Worm (Caenorhabditis elegans) whole organism, young adult: ENCODE results near the gene spr-3.

Experiments used
- B0035.1 ChIP-seq: sonication (generic microtip); optimal IDR thresholded peaks from 2 replicates; lab custom pipeline; 2016; ENCODE audit warnings: missing genetic modification characterization, mild to moderate bottlenecking, missing compliant biosample characterization, missing genotype, missing genetic modification reagents
- B0261.1 ChIP-seq: sonication (generic microtip); optimal IDR thresholded peaks from 2 replicates; lab custom pipeline; 2016; ENCODE audit warnings: mild to moderate bottlenecking, missing genetic modification characterization, moderate library complexity, missing compliant biosample characterization
- B0336.3 ChIP-seq: fragments of 200-800 bp; sonication (Bioruptor generic); IDR thresholded peaks from 2 replicates; pipeline ENCODE4 v1.3.6; 2022; ENCODE audit warnings: missing genetic modification characterization, missing compliant biosample characterization
- F23B12.7 ChIP-seq: sonication (generic microtip); optimal IDR thresholded peaks from 2 replicates; lab custom pipeline; 2017; ENCODE audit warnings: missing genetic modification characterization, mild to moderate bottlenecking, missing compliant biosample characterization, antibody characterized with exemption, moderate library complexity; ENCODE audit not compliant: insufficient read depth
- F33H1.4 ChIP-seq: fragments of 200-800 bp; sonication (Bioruptor generic); IDR thresholded peaks from 2 replicates; pipeline ENCODE4 v1.3.6; 2022; ENCODE audit warnings: missing genetic modification reagents, missing genetic modification characterization, missing compliant biosample characterization
- F49E8.2 ChIP-seq: sonication (generic microtip); optimal IDR thresholded peaks from 3 replicates; lab custom pipeline; 2017; ENCODE audit warnings: missing genetic modification characterization, mild to moderate bottlenecking, missing compliant biosample characterization, antibody characterized with exemption, moderate library complexity; ENCODE audit not compliant: insufficient read depth
- F55B11.4 ChIP-seq: sonication (generic microtip); optimal IDR thresholded peaks from 2 replicates; lab custom pipeline; 2016; ENCODE audit warnings: missing compliant biosample characterization, missing genetic modification characterization, borderline replicate concordance; ENCODE audit not compliant: insufficient read depth
- F57A8.1 ChIP-seq: fragments of 200-800 bp; sonication (Bioruptor generic); optimal IDR thresholded peaks from 2 replicates; lab custom pipeline; 2018; ENCODE audit warnings: mild to moderate bottlenecking, missing genetic modification characterization, moderate library complexity, missing compliant biosample characterization
- F57C9.4 ChIP-seq: sonication (generic microtip); optimal IDR thresholded peaks from 2 replicates; lab custom pipeline; 2017; ENCODE audit warnings: mild to moderate bottlenecking, missing genetic modification characterization, missing compliant biosample characterization
- K12H6.12 ChIP-seq: fragments of 200-800 bp; sonication (Bioruptor generic); optimal IDR thresholded peaks from 2 replicates; lab custom pipeline; 2018; ENCODE audit warnings: mild to moderate bottlenecking, missing genetic modification characterization, missing compliant biosample characterization
- T07F8.4 ChIP-seq: sonication (generic microtip); optimal IDR thresholded peaks from 2 replicates; lab custom pipeline; 2016; ENCODE audit warnings: mild to moderate bottlenecking, missing genetic modification characterization, moderate library complexity, missing compliant biosample characterization
- ama-1 ChIP-seq, 3 experiments: fragments of 150-350 bp in 1 of 3; sonication (generic microtip) in 2 of 3; optimal IDR thresholded peaks; 2 replicates each; lab custom pipeline; 2014 to 2018; ENCODE audit warnings: missing biosample characterization in 2 of 3, missing genetic modification characterization in 2 of 3, missing genetic modification reagents in 2 of 3
- aptf-3 ChIP-seq: fragments of 200-800 bp; sonication (Bioruptor generic); IDR thresholded peaks from 2 replicates; pipeline ENCODE4 v1.3.6; 2022; ENCODE audit warnings: missing genetic modification characterization, missing compliant biosample characterization
- cebp-1 ChIP-seq, 2 experiments: fragments of 200-800 bp in 1 of 2; sonication (Bioruptor generic) in 1 of 2; sonication (generic microtip) in 1 of 2; IDR thresholded peaks in 1 of 2; optimal IDR thresholded peaks in 1 of 2; 2 replicates each; pipeline versions ENCODE4 v1.3.6 to Lab custom; 2017 to 2022; ENCODE audit warnings: missing compliant biosample characterization in 2 of 2, missing genetic modification characterization in 2 of 2, mild to moderate bottlenecking in 1 of 2, missing genetic modification reagents in 1 of 2, moderate library complexity in 1 of 2
- ceh-58 ChIP-seq: fragments of 200-800 bp; sonication (Bioruptor generic); IDR thresholded peaks from 2 replicates; pipeline ENCODE4 v1.3.6; 2022; ENCODE audit warnings: missing genetic modification characterization, missing compliant biosample characterization
- die-1 ChIP-seq: sonication (generic microtip); optimal IDR thresholded peaks from 2 replicates; lab custom pipeline; 2016; ENCODE audit warnings: missing genotype, mild to moderate bottlenecking, missing genetic modification characterization, missing compliant biosample characterization
- dpff-1 ChIP-seq: sonication (generic microtip); optimal IDR thresholded peaks from 2 replicates; lab custom pipeline; 2017; ENCODE audit warnings: mild to moderate bottlenecking, missing genetic modification characterization, missing compliant biosample characterization
- dpl-1 ChIP-seq: fragments of 150-350 bp; optimal IDR thresholded peaks from 2 replicates; lab custom pipeline; 2014; ENCODE audit warnings: missing biosample characterization, missing genetic modification reagents, missing genetic modification characterization
- egl-18 ChIP-seq: fragments of 200-800 bp; sonication (Bioruptor generic); IDR thresholded peaks from 2 replicates; pipeline ENCODE4 v1.3.6; 2022; ENCODE audit warnings: missing genetic modification reagents, missing genetic modification characterization, missing compliant biosample characterization
- egrh-3 ChIP-seq: fragments of 200-800 bp; sonication (Bioruptor generic); IDR thresholded peaks from 2 replicates; pipeline ENCODE4 v1.3.6; 2022; ENCODE audit warnings: missing genetic modification reagents, missing genetic modification characterization, missing compliant biosample characterization
- ets-4 ChIP-seq: fragments of 200-800 bp; sonication (Bioruptor generic); optimal IDR thresholded peaks from 2 replicates; lab custom pipeline; 2018; ENCODE audit warnings: mild to moderate bottlenecking, missing genetic modification characterization, missing compliant biosample characterization
- fkh-3 ChIP-seq: sonication (generic microtip); optimal IDR thresholded peaks from 2 replicates; lab custom pipeline; 2016; ENCODE audit warnings: mild to moderate bottlenecking, missing genetic modification characterization, missing compliant biosample characterization
- lin-35 ChIP-seq, 3 experiments: fragments of 150-350 bp in 2 of 3; sonication (generic microtip) in 1 of 3; optimal IDR thresholded peaks; 2 replicates each; lab custom pipeline; 2014 to 2018; ENCODE audit warnings: missing biosample characterization in 3 of 3, missing genetic modification characterization in 3 of 3, missing genetic modification reagents in 3 of 3
- lir-1 ChIP-seq: fragments of 200-800 bp; sonication (Bioruptor generic); conservative IDR thresholded peaks from 2 replicates; pipeline ENCODE4 v1.3.6; 2022; ENCODE audit warnings: missing genetic modification reagents, missing genetic modification characterization, missing compliant biosample characterization
- mel-28 ChIP-seq: sonication (generic microtip); optimal IDR thresholded peaks from 2 replicates; lab custom pipeline; 2016; ENCODE audit warnings: borderline replicate concordance, mild to moderate bottlenecking, missing genetic modification characterization, missing compliant biosample characterization
- nhr-80 ChIP-seq: sonication (generic microtip); optimal IDR thresholded peaks from 2 replicates; lab custom pipeline; 2016; ENCODE audit warnings: missing genetic modification characterization, missing compliant biosample characterization
- repo-1 ChIP-seq: sonication (generic microtip); optimal IDR thresholded peaks from 2 replicates; lab custom pipeline; 2017; ENCODE audit warnings: mild to moderate bottlenecking, missing genetic modification characterization, missing compliant biosample characterization
- sptf-2 ChIP-seq: fragments of 200-800 bp; sonication (Bioruptor generic); optimal IDR thresholded peaks from 2 replicates; lab custom pipeline; 2018; ENCODE audit warnings: mild to moderate bottlenecking, missing genetic modification characterization, missing compliant biosample characterization
- tlf-1 ChIP-seq: fragments of 200-800 bp; sonication (Bioruptor generic); optimal IDR thresholded peaks from 2 replicates; lab custom pipeline; 2018; ENCODE audit warnings: mild to moderate bottlenecking, missing genetic modification characterization, missing compliant biosample characterization
- unc-62 ChIP-seq: fragments of 150-350 bp; optimal IDR thresholded peaks from 2 replicates; lab custom pipeline; 2014; ENCODE audit warnings: missing biosample characterization, missing genetic modification reagents, missing genetic modification characterization
- xnd-1 ChIP-seq: sonication (generic microtip); optimal IDR thresholded peaks from 2 replicates; lab custom pipeline; 2016; ENCODE audit warnings: missing genotype, missing genetic modification reagents, missing genetic modification characterization, missing compliant biosample characterization
- ztf-18 ChIP-seq: sonication (generic microtip); optimal IDR thresholded peaks from 2 replicates; lab custom pipeline; 2016; ENCODE audit warnings: missing genotype, mild to moderate bottlenecking, missing genetic modification characterization, missing compliant biosample characterization
- ztf-28 ChIP-seq: fragments of 200-800 bp; sonication (Bioruptor generic); IDR thresholded peaks from 2 replicates; pipeline ENCODE4 v1.3.6; 2022; ENCODE audit warnings: missing genetic modification reagents, missing genetic modification characterization, missing compliant biosample characterization

spr-3 gene

DNA sequence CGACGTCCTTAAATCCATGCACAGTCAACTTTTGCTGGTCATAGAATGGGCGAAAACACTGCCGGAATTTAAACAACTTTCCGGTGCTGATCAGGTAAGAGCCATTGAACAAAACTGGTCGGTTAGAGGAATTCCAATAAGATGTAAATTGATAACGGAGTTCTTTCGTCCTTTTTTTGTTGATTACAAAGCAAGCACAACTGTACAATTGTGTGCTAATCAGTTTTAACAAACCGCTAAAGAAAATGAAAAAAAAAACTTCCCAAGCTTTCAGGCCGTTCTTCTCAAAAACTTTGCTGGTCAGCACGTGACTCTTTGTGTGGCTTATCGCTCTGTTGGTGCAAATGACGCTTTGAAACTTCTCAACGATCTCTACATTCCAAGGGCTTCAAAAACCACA lies 20.2 kb downstream of the spr-3 start:
- TF ChIP-seq egrh-3 (GFP tag; lab: Robert Waterston, UW) (no peak), nhr-80 (tag; lab: Kevin White, UChicago) (peak; percentile 56), repo-1 (tag; lab: Kevin White, UChicago) (no peak), aptf-3 (GFP tag; lab: Robert Waterston, UW) (no peak), ceh-58 (GFP tag; lab: Robert Waterston, UW) (no peak), dpl-1 (no peak)

DNA sequence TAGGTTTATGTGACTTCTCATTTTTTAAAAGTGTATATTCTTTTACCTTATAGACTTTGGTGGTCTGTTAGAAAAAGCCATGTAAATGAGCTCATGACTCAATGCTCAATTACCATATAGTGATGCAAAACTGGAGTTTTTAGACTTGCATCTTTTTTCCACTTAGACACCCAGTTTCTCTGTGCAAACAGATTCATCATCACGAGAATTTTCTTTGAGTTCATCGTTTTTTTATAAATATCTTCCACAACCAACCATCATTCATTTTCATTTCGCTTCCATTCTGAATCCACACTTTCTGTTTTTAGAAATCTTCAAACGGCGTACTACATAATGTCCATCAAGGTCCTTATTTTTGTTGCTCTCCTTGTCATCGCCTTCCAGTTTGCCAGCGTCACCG lies 30.6 kb downstream of the spr-3 start, which contains the start of gene C07A12.2:
Gene C07A12.2, plus strand, starts transcription at position 301 of the 400 bp plus-strand sequence.
- TF ChIP-seq egl-18 (GFP tag; lab: Robert Waterston, UW) (no peak), lir-1 (no peak), sptf-2 (GFP tag; lab: Kevin White, UChicago) (no peak), ztf-18 (tag; lab: Kevin White, UChicago) (no peak), F33H1.4 (GFP tag; lab: Robert Waterston, UW) (no peak), unc-62 (GFP tag; lab: Kevin White, UChicago) (no peak), F55B11.4 (tag; lab: Kevin White, UChicago) (no peak), tlf-1 (no peak), fkh-3 (tag; lab: Kevin White, UChicago) (no peak), B0261.1 (no peak), F57A8.1 (GFP tag; lab: Kevin White, UChicago) (no peak), dpff-1 (tag; lab: Kevin White, UChicago) (no peak), ets-4 (GFP tag; lab: Kevin White, UChicago) (no peak), F57C9.4 (tag; lab: Kevin White, UChicago) (no peak), ztf-28 (GFP tag; lab: Robert Waterston, UW) (no peak), B0336.3 (GFP tag; lab: Robert Waterston, UW) (no peak), F23B12.7 (tag; lab: Kevin White, UChicago) (no peak), die-1 (no peak), xnd-1 (no peak)

DNA sequence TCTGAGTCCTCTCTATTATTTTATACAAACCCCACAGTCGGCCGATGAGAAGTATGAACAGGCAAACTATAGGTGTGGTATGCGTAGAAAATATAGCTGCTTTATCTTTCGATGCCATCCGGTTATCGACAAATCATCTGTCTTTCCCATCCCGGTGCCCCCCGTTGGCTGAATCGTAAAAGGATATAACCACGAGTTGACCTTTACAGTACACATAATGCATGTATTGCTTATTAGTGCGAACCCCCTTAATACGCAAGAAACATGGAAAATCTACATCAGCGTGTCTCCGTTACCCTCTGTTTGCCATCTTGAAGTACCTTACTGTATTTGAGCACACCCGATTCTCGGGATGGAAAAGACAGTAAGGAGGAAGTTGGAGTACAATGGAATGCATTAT lies 35.0 kb downstream of the spr-3 start:
- no peak for TF ChIP-seq T07F8.4 (tag; lab: Kevin White, UChicago)
- no peak for TF ChIP-seq fkh-3 (tag; lab: Kevin White, UChicago)
- TF ChIP-seq aptf-3 (GFP tag; lab: Robert Waterston, UW) = no peak
- no peak for TF ChIP-seq lin-35 (GFP tag; optimal IDR thresholded peaks at IDR 0.05; lab: Kevin White, UChicago)
- no peak for TF ChIP-seq mel-28 (tag; lab: Kevin White, UChicago)
- TF ChIP-seq ztf-28 (GFP tag; lab: Robert Waterston, UW) = no peak
- TF ChIP-seq F33H1.4 (GFP tag; lab: Robert Waterston, UW) = no peak
- no peak for TF ChIP-seq cebp-1 (GFP tag; IDR thresholded peaks at IDR 0.05; lab: Robert Waterston, UW)
- TF ChIP-seq cebp-1 (tag; optimal IDR thresholded peaks at IDR 0.05; lab: Kevin White, UChicago) = no peak
- TF ChIP-seq K12H6.12 (tag; lab: Kevin White, UChicago) = no peak
- no peak for TF ChIP-seq F49E8.2 (tag; lab: Kevin White, UChicago)
- no peak for TF ChIP-seq B0035.1 (tag; lab: Kevin White, UChicago)
- TF ChIP-seq ama-1 (optimal IDR thresholded peaks at IDR 0.05; lab: Kevin White, UChicago) = no peak
- TF ChIP-seq ama-1 (GFP tag; optimal IDR thresholded peaks at IDR 0.05; lab: Kevin White, UChicago) = no peak
